Fruit fly (Drosophila melanogaster) whole organism, embryonic: ENCODE results near the gene CG31131.

Source experiments
- B-H1 ChIP-seq: fragments of 200-800 bp; sonication (Bioruptor generic); IDR thresholded peaks from 3 replicates; pipeline ENCODE4 v1.3.6; 2022; ENCODE audit warnings: missing biosample characterization, missing genetic modification characterization
- CG10321 ChIP-seq: fragments of 200-800 bp; sonication (Bioruptor generic); IDR thresholded peaks from 2 replicates; pipeline ENCODE4 v1.3.6; 2022; ENCODE audit warnings: missing biosample characterization, missing genetic modification characterization
- CG10543 ChIP-seq: fragments of 200-800 bp; sonication (Bioruptor generic); optimal IDR thresholded peaks from 3 replicates; lab custom pipeline; 2017; ENCODE audit warnings: missing biosample characterization, mild to moderate bottlenecking, missing genetic modification characterization, moderate library complexity
- CG11093 ChIP-seq: fragments of 200-800 bp; sonication (Bioruptor generic); IDR thresholded peaks from 3 replicates; pipeline ENCODE4 v1.3.6; 2022; ENCODE audit warnings: missing biosample characterization, missing genetic modification characterization
- CG11398 ChIP-seq: fragments of 200-800 bp; sonication (Bioruptor generic); optimal IDR thresholded peaks from 2 replicates; lab custom pipeline; 2016; ENCODE audit warnings: missing biosample characterization, missing genetic modification characterization
- CG11696 ChIP-seq: fragments of 200-800 bp; sonication (Bioruptor generic); IDR thresholded peaks from 2 replicates; pipeline ENCODE4 v1.3.6; 2022; ENCODE audit warnings: missing biosample characterization, missing genetic modification characterization
- CG12769 ChIP-seq: fragments of 200-800 bp; sonication (Bioruptor generic); optimal IDR thresholded peaks from 2 replicates; lab custom pipeline; 2019; ENCODE audit warnings: missing biosample characterization, mild to moderate bottlenecking, missing genetic modification characterization, moderate library complexity
- CG12942 ChIP-seq: fragments of 200-800 bp; sonication (Bioruptor generic); optimal IDR thresholded peaks from 3 replicates; lab custom pipeline; 2016; ENCODE audit warnings: missing biosample characterization, missing genetic modification characterization
- CG13894 ChIP-seq: fragments of 200-800 bp; sonication (Bioruptor generic); optimal IDR thresholded peaks from 3 replicates; lab custom pipeline; 2018; ENCODE audit warnings: missing biosample characterization, mild to moderate bottlenecking, missing genetic modification characterization, moderate library complexity
- CG14014 ChIP-seq: fragments of 200-800 bp; sonication (Bioruptor generic); IDR thresholded peaks from 2 replicates; pipeline ENCODE4 v1.3.6; 2022; ENCODE audit warnings: missing biosample characterization, missing genetic modification characterization
- CG14050 ChIP-seq: fragments of 200-800 bp; sonication (Bioruptor generic); IDR thresholded peaks from 3 replicates; pipeline ENCODE4 v1.3.6; 2022; ENCODE audit warnings: missing biosample characterization, missing genetic modification characterization
- CG14860 ChIP-seq: fragments of 200-800 bp; sonication (Bioruptor generic); IDR thresholded peaks from 3 replicates; pipeline ENCODE4 v1.3.6; 2022; ENCODE audit warnings: missing biosample characterization, missing genetic modification characterization; ENCODE audit not compliant: partially characterized antibody
- CG18262 ChIP-seq: fragments of 200-800 bp; optimal IDR thresholded peaks from 3 replicates; lab custom pipeline; 2019; ENCODE audit warnings: missing biosample characterization, mild to moderate bottlenecking, missing genetic modification characterization, moderate library complexity
- CG2678 ChIP-seq: fragments of 200-800 bp; sonication (Bioruptor generic); optimal IDR thresholded peaks from 3 replicates; lab custom pipeline; 2019; ENCODE audit warnings: missing biosample characterization, mild to moderate bottlenecking, missing genetic modification characterization, moderate library complexity
- CG31441 ChIP-seq: fragments of 200-800 bp; sonication (Bioruptor generic); IDR thresholded peaks from 2 replicates; pipeline ENCODE4 v1.3.6; 2022; ENCODE audit warnings: missing biosample characterization, missing genetic modification characterization
- CG32772 ChIP-seq: fragments of 200-800 bp; sonication (Bioruptor generic); IDR thresholded peaks from 2 replicates; pipeline ENCODE4 v1.3.6; 2022; ENCODE audit warnings: missing biosample characterization, missing genetic modification characterization
- CG4328 ChIP-seq: fragments of 200-800 bp; sonication (Bioruptor generic); optimal IDR thresholded peaks from 3 replicates; lab custom pipeline; 2017; ENCODE audit warnings: missing biosample characterization, missing genetic modification reagents, missing genetic modification characterization
- CG6813 ChIP-seq: fragments of 200-800 bp; sonication (Bioruptor generic); optimal IDR thresholded peaks from 2 replicates; lab custom pipeline; 2017; ENCODE audit warnings: missing biosample characterization, missing genetic modification characterization, mild to moderate bottlenecking, moderate library complexity, missing genetic modification reagents
- CG7556 ChIP-seq: fragments of 200-800 bp; sonication (Bioruptor generic); optimal IDR thresholded peaks from 2 replicates; lab custom pipeline; 2017; ENCODE audit warnings: missing biosample characterization, mild to moderate bottlenecking, missing genetic modification characterization
- CG7987 ChIP-seq: fragments of 200-800 bp; sonication (Bioruptor generic); optimal IDR thresholded peaks from 2 replicates; lab custom pipeline; 2018; ENCODE audit warnings: missing biosample characterization, mild to moderate bottlenecking, missing genetic modification characterization, moderate library complexity
- CG8478 ChIP-seq: fragments of >200 bp; optimal IDR thresholded peaks from 2 replicates; lab custom pipeline; 2018
- CG8924 ChIP-seq: fragments of 200-800 bp; optimal IDR thresholded peaks from 3 replicates; lab custom pipeline; 2019; ENCODE audit warnings: missing biosample characterization, mild to moderate bottlenecking, missing genetic modification characterization, moderate library complexity
- CG9817 ChIP-seq: fragments of 200-800 bp; sonication (Bioruptor generic); optimal IDR thresholded peaks from 2 replicates; lab custom pipeline; 2018; ENCODE audit warnings: missing biosample characterization, mild to moderate bottlenecking, missing genetic modification characterization, moderate library complexity
- CoRest ChIP-seq: fragments of 200-800 bp; sonication (Bioruptor generic); optimal IDR thresholded peaks from 3 replicates; lab custom pipeline; 2018; ENCODE audit warnings: missing biosample characterization, mild to moderate bottlenecking, missing genetic modification characterization, moderate library complexity
- CrebB ChIP-seq: fragments of 200-800 bp; sonication (Bioruptor generic); optimal IDR thresholded peaks from 3 replicates; lab custom pipeline; 2018; ENCODE audit warnings: missing biosample characterization, mild to moderate bottlenecking, missing genetic modification characterization
- D ChIP-seq, 2 experiments: fragments of 200-800 bp in 1 of 2; fragments of >200 bp in 1 of 2; sonication (Bioruptor generic) in 1 of 2; optimal IDR thresholded peaks; 2 replicates in 1 of 2; 3 replicates in 1 of 2; lab custom pipeline; 2017; ENCODE audit warnings: mild to moderate bottlenecking in 1 of 2, missing biosample characterization in 1 of 2, missing genetic modification characterization in 1 of 2, missing genetic modification reagents in 1 of 2
- Hr39 ChIP-seq: fragments of >200 bp; optimal IDR thresholded peaks from 2 replicates; lab custom pipeline; 2017
- MESR4 ChIP-seq: fragments of 200-800 bp; sonication (Bioruptor generic); optimal IDR thresholded peaks from 2 replicates; lab custom pipeline; 2018; ENCODE audit warnings: missing biosample characterization, mild to moderate bottlenecking, missing genetic modification characterization, moderate library complexity
- Myb ChIP-seq: fragments of 200-800 bp; sonication (Bioruptor generic); optimal IDR thresholded peaks from 2 replicates; lab custom pipeline; 2016; ENCODE audit warnings: missing biosample characterization, missing genetic modification characterization
- NC2β ChIP-seq: fragments of 200-800 bp; sonication (Bioruptor generic); optimal IDR thresholded peaks from 2 replicates; lab custom pipeline; 2016; ENCODE audit warnings: missing biosample characterization, missing genetic modification characterization
- NFAT ChIP-seq: fragments of 200-800 bp; sonication (Bioruptor generic); IDR thresholded peaks from 2 replicates; pipeline ENCODE4 v1.3.6; 2022; ENCODE audit warnings: missing biosample characterization, missing genetic modification characterization
- Optix ChIP-seq: fragments of 200-800 bp; sonication (Bioruptor generic); IDR thresholded peaks from 3 replicates; pipeline ENCODE4 v1.3.6; 2022; ENCODE audit warnings: missing biosample characterization, missing genetic modification characterization
- Scr ChIP-seq: fragments of 200-800 bp; sonication (Bioruptor generic); IDR thresholded peaks from 2 replicates; pipeline ENCODE4 v1.3.6; 2022; ENCODE audit warnings: missing biosample characterization, missing genetic modification characterization; ENCODE audit not compliant: partially characterized antibody
- Six4 ChIP-seq: fragments of 200-800 bp; sonication (Bioruptor generic); optimal IDR thresholded peaks from 2 replicates; lab custom pipeline; 2016; ENCODE audit warnings: missing biosample characterization, missing genetic modification characterization
- Sox100B ChIP-seq: fragments of 200-800 bp; sonication (Bioruptor generic); optimal IDR thresholded peaks from 3 replicates; lab custom pipeline; 2018; ENCODE audit warnings: missing biosample characterization, mild to moderate bottlenecking, missing genetic modification characterization
- Spps ChIP-seq: fragments of 200-800 bp; sonication (Bioruptor generic); optimal IDR thresholded peaks from 2 replicates; lab custom pipeline; 2018; ENCODE audit warnings: missing biosample characterization, mild to moderate bottlenecking, missing genetic modification characterization
- Trl ChIP-seq, 3 experiments: fragments of >200 bp in 2 of 3; fragments of 200-800 bp in 1 of 3; sonication (Bioruptor generic) in 1 of 3; optimal IDR thresholded peaks; 2 replicates in 1 of 3; 3 replicates in 2 of 3; lab custom pipeline; 2016 to 2017; ENCODE audit warnings: missing biosample characterization in 1 of 3, missing genetic modification characterization in 1 of 3
- Vsx1 ChIP-seq: fragments of 200-800 bp; sonication (Bioruptor generic); optimal IDR thresholded peaks from 2 replicates; lab custom pipeline; 2017; ENCODE audit warnings: missing biosample characterization, mild to moderate bottlenecking, missing genetic modification characterization, missing genetic modification reagents
- YL-1 ChIP-seq: fragments of 200-800 bp; sonication (Bioruptor generic); optimal IDR thresholded peaks from 3 replicates; lab custom pipeline; 2017; ENCODE audit warnings: missing biosample characterization, mild to moderate bottlenecking, missing genetic modification characterization
- ac ChIP-seq: fragments of 200-800 bp; sonication (Bioruptor generic); optimal IDR thresholded peaks from 3 replicates; lab custom pipeline; 2017; ENCODE audit warnings: missing biosample characterization, mild to moderate bottlenecking, missing genetic modification characterization
- az2 ChIP-seq: fragments of 200-800 bp; sonication (Bioruptor generic); optimal IDR thresholded peaks from 3 replicates; lab custom pipeline; 2016; ENCODE audit warnings: missing biosample characterization, missing genetic modification characterization
- btn ChIP-seq: fragments of 200-800 bp; sonication (Bioruptor generic); optimal IDR thresholded peaks from 2 replicates; lab custom pipeline; 2016; ENCODE audit warnings: missing biosample characterization, missing genetic modification characterization
- exex ChIP-seq: fragments of 200-800 bp; sonication (Bioruptor generic); optimal IDR thresholded peaks from 4 replicates; lab custom pipeline; 2018; ENCODE audit warnings: missing biosample characterization, mild to moderate bottlenecking, missing genetic modification characterization, moderate library complexity
- gcm2 ChIP-seq: fragments of 200-800 bp; sonication (Bioruptor generic); optimal IDR thresholded peaks from 2 replicates; lab custom pipeline; 2016; ENCODE audit warnings: missing biosample characterization, missing genetic modification characterization
- otp ChIP-seq: fragments of 200-800 bp; sonication (Bioruptor generic); IDR thresholded peaks from 3 replicates; pipeline ENCODE4, ENCODE4 v1.3.6; 2022; ENCODE audit warnings: missing biosample characterization, missing genetic modification characterization
- phol ChIP-seq: fragments of 200-800 bp; sonication (Bioruptor generic); optimal IDR thresholded peaks from 3 replicates; lab custom pipeline; 2018; ENCODE audit warnings: missing biosample characterization, mild to moderate bottlenecking, missing genetic modification characterization, moderate library complexity
- tgo ChIP-seq: fragments of 200-800 bp; sonication (Bioruptor generic); IDR thresholded peaks from 3 replicates; pipeline ENCODE4 v1.3.6; 2022; ENCODE audit warnings: missing biosample characterization, missing genetic modification characterization
- vfl ChIP-seq: fragments of 200-800 bp; sonication (Bioruptor generic); optimal IDR thresholded peaks from 2 replicates; lab custom pipeline; 2016; ENCODE audit warnings: missing biosample characterization, missing genetic modification characterization
- wdn ChIP-seq: fragments of 200-800 bp; sonication (Bioruptor generic); IDR thresholded peaks from 2 replicates; pipeline ENCODE4 v1.3.6; 2022; ENCODE audit warnings: missing biosample characterization, missing genetic modification characterization
- yki ChIP-seq: fragments of >200 bp; optimal IDR thresholded peaks from 3 replicates; lab custom pipeline; 2018

Gene CG31131

dm6 chr3R:27922673-27923175 is 40.3 kb downstream of the CG31131 start, which contains the start of gene RpL4 (continued):
- peak; percentile 71 for TF ChIP-seq CG2678 (tag; lab: Kevin White, UChicago)
- TF ChIP-seq CG4328 (GFP tag; lab: Kevin White, UChicago) = peak; percentile 88
- no peak for TF ChIP-seq CG14860
- peak; percentile 98 for TF ChIP-seq YL-1 (GFP tag; lab: Kevin White, UChicago)
- peak; percentile 43 for TF ChIP-seq Myb
- TF ChIP-seq Hr39 = no peak
- peak; percentile 67 for TF ChIP-seq CG7556
- peak; percentile 79 for TF ChIP-seq gcm2
- TF ChIP-seq wdn (GFP tag; lab: Robert Waterston, UW) = peak; percentile 41; the same call in 1 of the 2 replicates
- TF ChIP-seq CG10321 = peak; percentile 51; the same call in 1 of the 2 replicates
- TF ChIP-seq B-H1 (GFP tag; lab: Robert Waterston, UW) = peak; percentile 56; the same call in 1 of the 3 replicates
- peak; percentile 82 for TF ChIP-seq CG31441 (GFP tag; lab: Robert Waterston, UW)
- TF ChIP-seq exex (tag; lab: Kevin White, UChicago) = peak; percentile 44
- TF ChIP-seq yki = no peak
- peak; percentile 84 for TF ChIP-seq ac (GFP tag; lab: Kevin White, UChicago)
- peak; percentile 79 for TF ChIP-seq NFAT (GFP tag; lab: Robert Waterston, UW)
- peak; percentile 81 for TF ChIP-seq CG11398
- peak; percentile 57; the same call in 2 of the 3 replicates for TF ChIP-seq CG14050
- TF ChIP-seq CG10543 (GFP tag; lab: Kevin White, UChicago) = peak; percentile 93
- TF ChIP-seq tgo (GFP tag; lab: Robert Waterston, UW) = peak; percentile 67
- TF ChIP-seq D (optimal IDR thresholded peaks at IDR 0.05; lab: Kevin White, UChicago) = no peak
- peak; percentile 77 for TF ChIP-seq D (GFP tag; optimal IDR thresholded peaks at IDR 0.05; lab: Kevin White, UChicago)
- no peak for TF ChIP-seq Optix (GFP tag; lab: Robert Waterston, UW)
- peak; percentile 99 for TF ChIP-seq MESR4 (GFP tag; lab: Kevin White, UChicago)
- TF ChIP-seq Sox100B (GFP tag; lab: Kevin White, UChicago) = peak; percentile 87
- TF ChIP-seq vfl (GFP tag; lab: Kevin White, UChicago) = no peak
- peak; percentile 83 for TF ChIP-seq Vsx1 (GFP tag; lab: Kevin White, UChicago)
- peak; percentile 58 for TF ChIP-seq Six4 (GFP tag; lab: Kevin White, UChicago)
- peak; percentile 26 for TF ChIP-seq CG12942 (GFP tag; lab: Kevin White, UChicago)
- TF ChIP-seq CG18262 (tag; lab: Kevin White, UChicago) = peak; percentile 64
- TF ChIP-seq CG11696 (GFP tag; lab: Robert Waterston, UW) = peak; percentile 74
- peak; percentile 72 for TF ChIP-seq CG9817
- TF ChIP-seq CoRest (tag; lab: Kevin White, UChicago) = peak; percentile 75
- TF ChIP-seq CG14014 = peak; percentile 61; the same call in 1 of the 2 replicates
- peak; percentile 96 for TF ChIP-seq NC2β (GFP tag; lab: Kevin White, UChicago)
- peak; percentile 38; the same call in 1 of the 2 replicates for TF ChIP-seq Scr (GFP tag; lab: Robert Waterston, UW)
- TF ChIP-seq CG7987 (GFP tag; lab: Kevin White, UChicago) = peak; percentile 95
- TF ChIP-seq az2 = peak; percentile 78
- peak; percentile 71 for TF ChIP-seq CG13894
- no peak for TF ChIP-seq Trl (optimal IDR thresholded peaks at IDR 0.05; lab: Kevin White, UChicago)
- peak; percentile 85 for TF ChIP-seq Trl (GFP tag; optimal IDR thresholded peaks at IDR 0.05; lab: Kevin White, UChicago)
- peak; percentile 82 for TF ChIP-seq CrebB (tag; lab: Kevin White, UChicago)
- TF ChIP-seq CG11093 = no peak
- peak; percentile 42; the same call in 1 of the 2 replicates for TF ChIP-seq CG32772 (GFP tag; lab: Robert Waterston, UW)
- TF ChIP-seq otp (GFP tag; lab: Robert Waterston, UW) = peak; percentile 93
- TF ChIP-seq phol (tag; lab: Kevin White, UChicago) = peak; percentile 86
- TF ChIP-seq CG6813 = peak; percentile 93
- TF ChIP-seq CG12769 (tag; lab: Kevin White, UChicago) = no peak
- TF ChIP-seq CG8478 (lab: Kevin White, UChicago) = peak; percentile 41
- TF ChIP-seq Spps = no peak
- peak; percentile 77 for TF ChIP-seq btn (GFP tag; lab: Kevin White, UChicago)
- peak; percentile 42 for TF ChIP-seq CG8924 (tag; lab: Kevin White, UChicago)
